Fruit fly (Drosophila melanogaster) whole organism, wandering third instar larva: Measurements from ENCODE around the gene yellow-e2.

Experiments
- CG32264 ChIP-seq: fragments of 200-800 bp; sonication (Bioruptor generic); optimal IDR thresholded peaks from 2 replicates; lab custom pipeline; 2016; ENCODE audit warnings: missing biosample characterization, missing genetic modification characterization
- Jra ChIP-seq: sonication (Bioruptor generic); optimal IDR thresholded peaks from 2 replicates; lab custom pipeline; 2016; ENCODE audit warnings: missing biosample characterization, missing genetic modification characterization
- Vsx2 ChIP-seq: fragments of 200-300, 225-300 bp; sonication (Bioruptor generic); optimal IDR thresholded peaks from 2 replicates; lab custom pipeline; 2018; ENCODE audit warnings: missing biosample characterization, missing genetic modification characterization; ENCODE audit not compliant: partially characterized antibody
- br ChIP-seq: fragments of 200-800 bp; sonication (Bioruptor generic); optimal IDR thresholded peaks from 2 replicates; lab custom pipeline; 2016; ENCODE audit warnings: missing biosample characterization, missing genetic modification characterization
- dmrt93B ChIP-seq: fragments of 200-800 bp; sonication (Bioruptor generic); optimal IDR thresholded peaks from 2 replicates; lab custom pipeline; 2018; ENCODE audit warnings: missing biosample characterization, mild to moderate bottlenecking, missing genetic modification characterization
- dsf ChIP-seq: sonication (Bioruptor generic); optimal IDR thresholded peaks from 2 replicates; lab custom pipeline; 2016; ENCODE audit warnings: missing biosample characterization, missing genetic modification characterization, borderline replicate concordance
- fru ChIP-seq: fragments of 200-800 bp; sonication (Bioruptor generic); optimal IDR thresholded peaks from 3 replicates; lab custom pipeline; 2016; ENCODE audit warnings: missing biosample characterization, mild to moderate bottlenecking, missing genetic modification characterization
- lola ChIP-seq: fragments of >200 bp; optimal IDR thresholded peaks from 2 replicates; lab custom pipeline; 2017; ENCODE audit warnings: missing biosample characterization, missing genetic modification characterization
- pan ChIP-seq: fragments of >200 bp; optimal IDR thresholded peaks from 2 replicates; lab custom pipeline; 2017
- tai ChIP-seq: sonication (Bioruptor generic); optimal IDR thresholded peaks from 2 replicates; lab custom pipeline; 2016; ENCODE audit warnings: missing biosample characterization, missing genetic modification characterization
- usp ChIP-seq: fragments of >200 bp; optimal IDR thresholded peaks from 2 replicates; lab custom pipeline; 2017; ENCODE audit warnings: missing biosample characterization, missing genetic modification characterization

dm6 chr3R:13385105-13385504, 21.7 kb downstream of the yellow-e2 start:
- no peak for TF ChIP-seq dmrt93B (GFP tag; lab: Kevin White, UChicago)
- TF ChIP-seq dsf (GFP tag; lab: Kevin White, UChicago): no peak
- no peak for TF ChIP-seq Jra
- no peak for TF ChIP-seq br (GFP tag; lab: Kevin White, UChicago)
- no peak for TF ChIP-seq CG32264
- TF ChIP-seq lola (GFP tag; lab: Kevin White, UChicago): no peak
- TF ChIP-seq pan (lab: Kevin White, UChicago): no peak
- TF ChIP-seq tai (GFP tag; lab: Kevin White, UChicago): no peak
- TF ChIP-seq usp (GFP tag; lab: Kevin White, UChicago): no peak
- no peak for TF ChIP-seq fru (GFP tag; lab: Kevin White, UChicago)
- no peak for TF ChIP-seq Vsx2 (GFP tag; lab: Kevin White, UChicago)
